Worm (Caenorhabditis elegans): Measurements from ENCODE around the gene nhr-228.

ce11 chrV:2260660-2261059 lies 20.9 kb upstream of the nhr-228 start, which contains the start of gene F41B5.12:
- TF ChIP-seq dao-5 (tag; optimal IDR thresholded peaks at IDR 0.05) (no peak), him-1 (tag; optimal IDR thresholded peaks at IDR 0.05) (no peak)

Measured in whole organism, L4/young adult.